Worm (Caenorhabditis elegans) whole organism, L3 larva: ENCODE results near the gene ZC443.4.

Source experiments
- R02D3.7 ChIP-seq: fragments of 150-350 bp; optimal IDR thresholded peaks from 2 replicates; lab custom pipeline; 2014; ENCODE audit warnings: missing biosample characterization, missing genetic modification characterization
- ZK546.5 ChIP-seq: sonication (generic microtip); optimal IDR thresholded peaks from 2 replicates; lab custom pipeline; 2017; ENCODE audit warnings: missing biosample characterization, missing genetic modification characterization
- aly-2 ChIP-seq: fragments of 150-350 bp; optimal IDR thresholded peaks from 2 replicates; lab custom pipeline; 2014; ENCODE audit warnings: missing biosample characterization, missing genetic modification characterization
- ama-1 ChIP-seq: fragments of 150-350 bp; optimal IDR thresholded peaks from 2 replicates; lab custom pipeline; 2018
- ceh-16 ChIP-seq: sonication (generic microtip); optimal IDR thresholded peaks from 2 replicates; lab custom pipeline; 2017; ENCODE audit warnings: missing biosample characterization, missing genetic modification characterization
- ceh-28 ChIP-seq: fragments of 150-350 bp; optimal IDR thresholded peaks from 2 replicates; lab custom pipeline; 2014; ENCODE audit warnings: missing biosample characterization, missing genetic modification reagents, missing genetic modification characterization
- daf-12 ChIP-seq: fragments of 150-350 bp; optimal IDR thresholded peaks from 2 replicates; lab custom pipeline; 2014; ENCODE audit warnings: missing biosample characterization, missing genetic modification reagents, missing genetic modification characterization
- egl-5 ChIP-seq: fragments of 150-350 bp; optimal IDR thresholded peaks from 2 replicates; lab custom pipeline; 2017; ENCODE audit warnings: missing biosample characterization, missing genetic modification reagents, missing genetic modification characterization, inconsistent platforms
- elt-2 ChIP-seq: sonication (generic microtip); optimal IDR thresholded peaks from 2 replicates; lab custom pipeline; 2016; ENCODE audit warnings: missing genetic modification reagents, mild to moderate bottlenecking, missing genetic modification characterization, missing compliant biosample characterization
- eor-1 ChIP-seq, 2 experiments: fragments of 150-350 bp; optimal IDR thresholded peaks; 2 replicates each; lab custom pipeline; 2014 to 2018; ENCODE audit warnings: missing biosample characterization in 2 of 2, missing genetic modification characterization in 2 of 2
- fkh-10 ChIP-seq: sonication (generic microtip); optimal IDR thresholded peaks from 2 replicates; lab custom pipeline; 2017; ENCODE audit warnings: missing biosample characterization, missing genetic modification reagents, missing genetic modification characterization
- fos-1 ChIP-seq: fragments of 150-350 bp; optimal IDR thresholded peaks from 2 replicates; lab custom pipeline; 2014; ENCODE audit warnings: missing biosample characterization, missing genetic modification characterization
- jun-1 ChIP-seq: fragments of 150-350 bp; optimal IDR thresholded peaks from 2 replicates; lab custom pipeline; 2014; ENCODE audit warnings: missing biosample characterization, missing genetic modification reagents, missing genetic modification characterization
- nfya-1 ChIP-seq: sonication (generic microtip); optimal IDR thresholded peaks from 2 replicates; lab custom pipeline; 2017; ENCODE audit warnings: missing genetic modification characterization, mild to moderate bottlenecking, missing compliant biosample characterization, antibody characterized with exemption, moderate library complexity; ENCODE audit not compliant: insufficient read depth
- nhr-11 ChIP-seq: fragments of 150-350 bp; optimal IDR thresholded peaks from 2 replicates; lab custom pipeline; 2014; ENCODE audit warnings: missing biosample characterization, missing genetic modification characterization
- nhr-12 ChIP-seq: fragments of 150-350 bp; optimal IDR thresholded peaks from 2 replicates; lab custom pipeline; 2014; ENCODE audit warnings: missing biosample characterization, missing genetic modification characterization
- nhr-23 ChIP-seq: fragments of 150-350 bp; optimal IDR thresholded peaks from 2 replicates; lab custom pipeline; 2014; ENCODE audit warnings: missing biosample characterization, missing genetic modification reagents, missing genetic modification characterization
- nhr-237 ChIP-seq: fragments of 150-350 bp; optimal IDR thresholded peaks from 2 replicates; lab custom pipeline; 2014; ENCODE audit warnings: missing biosample characterization, missing genetic modification characterization
- nhr-25 ChIP-seq: sonication (generic microtip); optimal IDR thresholded peaks from 2 replicates; lab custom pipeline; 2017; ENCODE audit warnings: missing biosample characterization, missing genetic modification characterization
- nhr-67 ChIP-seq: fragments of 150-350 bp; optimal IDR thresholded peaks from 2 replicates; lab custom pipeline; 2014; ENCODE audit warnings: missing biosample characterization, missing genetic modification characterization
- pha-4 ChIP-seq: fragments of 150-350 bp; optimal IDR thresholded peaks from 2 replicates; lab custom pipeline; 2014; ENCODE audit warnings: missing biosample characterization, missing genetic modification reagents, missing genetic modification characterization
- pqm-1 ChIP-seq: fragments of 150-350 bp; optimal IDR thresholded peaks from 2 replicates; lab custom pipeline; 2017; ENCODE audit warnings: missing biosample characterization, missing genetic modification characterization, inconsistent platforms
- sea-2 ChIP-seq: fragments of 150-350 bp; sonication (generic microtip); optimal IDR thresholded peaks from 4 replicates; lab custom pipeline; 2014; ENCODE audit warnings: missing biosample characterization, missing genetic modification reagents, missing genetic modification characterization
- skn-1 ChIP-seq: fragments of 150-350 bp; optimal IDR thresholded peaks from 2 replicates; lab custom pipeline; 2014; ENCODE audit warnings: missing biosample characterization, missing genetic modification characterization
- tbx-2 ChIP-seq: sonication (generic microtip); optimal IDR thresholded peaks from 2 replicates; lab custom pipeline; 2016; ENCODE audit warnings: mild to moderate bottlenecking, missing genetic modification characterization, missing compliant biosample characterization
- unc-39 ChIP-seq: sonication (generic microtip); optimal IDR thresholded peaks from 4 replicates; lab custom pipeline; 2017; ENCODE audit warnings: missing biosample characterization, missing genetic modification characterization
- ztf-4 ChIP-seq: fragments of 150-350 bp; optimal IDR thresholded peaks from 2 replicates; lab custom pipeline; 2014; ENCODE audit warnings: missing biosample characterization, missing genetic modification characterization

ZC443.4 gene

ce11 chrV:12796908-12797490 is 22.7 kb downstream of the ZC443.4 start:
- no peak for TF ChIP-seq nhr-237 (tag; lab: Kevin White, UChicago)
- peak; percentile 76 for TF ChIP-seq elt-2 (tag; lab: Kevin White, UChicago)
- no peak for TF ChIP-seq nhr-12 (tag; lab: Kevin White, UChicago)

ce11 chrV:12795927-12796326 is 23.8 kb downstream of the ZC443.4 start:
- no peak for TF ChIP-seq fkh-10 (GFP tag; lab: Kevin White, UChicago)
- TF ChIP-seq nhr-25 (tag; lab: Kevin White, UChicago): no peak
- TF ChIP-seq R02D3.7 (tag; lab: Kevin White, UChicago): no peak
- TF ChIP-seq unc-39 (tag; lab: Kevin White, UChicago): no peak
- TF ChIP-seq nhr-237 (tag; lab: Kevin White, UChicago): no peak
- TF ChIP-seq pqm-1 (tag; lab: Kevin White, UChicago): peak; percentile 75
- peak; percentile 35 for TF ChIP-seq elt-2 (tag; lab: Kevin White, UChicago)

ce11 chrV:12795196-12795595 is 24.5 kb downstream of the ZC443.4 start, which contains the start of gene ugt-4:
ugt-4 (minus strand) TSS chrV:12795336.
- TF ChIP-seq ceh-28 (tag; lab: Kevin White, UChicago): no peak
- no peak for TF ChIP-seq fos-1 (tag; lab: Kevin White, UChicago)
- TF ChIP-seq egl-5 (tag; lab: Kevin White, UChicago): no peak
- TF ChIP-seq pha-4 (tag; lab: Kevin White, UChicago): peak; percentile 20
- TF ChIP-seq pqm-1 (tag; lab: Kevin White, UChicago): peak; percentile 85
- TF ChIP-seq ama-1 (lab: Kevin White, UChicago): no peak
- peak; percentile 72 for TF ChIP-seq elt-2 (tag; lab: Kevin White, UChicago)
- no peak for TF ChIP-seq ceh-16 (tag; lab: Kevin White, UChicago)
- TF ChIP-seq jun-1 (tag; lab: Kevin White, UChicago): peak; percentile 19
- no peak for TF ChIP-seq nfya-1
- TF ChIP-seq, all 47 proteins: peak for 4

ce11 chrV:12792752-12793151 is 26.9 kb downstream of the ZC443.4 start, which contains the start of gene ugt-5:
ugt-5 (minus strand) TSS chrV:12792965.
- TF ChIP-seq unc-39 (tag; lab: Kevin White, UChicago): no peak
- no peak for TF ChIP-seq tbx-2
- TF ChIP-seq pqm-1 (tag; lab: Kevin White, UChicago): peak; percentile 86
- TF ChIP-seq skn-1 (tag; lab: Kevin White, UChicago): peak; percentile 68
- TF ChIP-seq nhr-67: no peak
- TF ChIP-seq pha-4 (tag; lab: Kevin White, UChicago): no peak
- TF ChIP-seq sea-2: no peak
- TF ChIP-seq elt-2 (tag; lab: Kevin White, UChicago): peak; percentile 52

ce11 chrV:12790188-12790587 is 29.5 kb downstream of the ZC443.4 start, which contains the start of gene srbc-43:
srbc-43 (minus strand) TSS chrV:12790518.
- no peak for TF ChIP-seq R02D3.7 (tag; lab: Kevin White, UChicago)
- TF ChIP-seq nhr-12 (tag; lab: Kevin White, UChicago): no peak
- no peak for TF ChIP-seq ceh-16 (tag; lab: Kevin White, UChicago)
- TF ChIP-seq fos-1 (tag; lab: Kevin White, UChicago): no peak
- TF ChIP-seq nhr-11 (tag; lab: Kevin White, UChicago): no peak

ce11 chrV:12788451-12788850 is 31.2 kb downstream of the ZC443.4 start, which contains the start of gene srbc-44:
srbc-44 (minus strand) TSS chrV:12788551.
- TF ChIP-seq ZK546.5 (tag; lab: Kevin White, UChicago) (no peak), eor-1 (tag; optimal IDR thresholded peaks at IDR 0.05; lab: Kevin White, UChicago) (no peak), fos-1 (tag; lab: Kevin White, UChicago) (no peak), aly-2 (tag; lab: Kevin White, UChicago) (no peak), nhr-237 (tag; lab: Kevin White, UChicago) (no peak), nhr-23 (tag; lab: Kevin White, UChicago) (no peak), ztf-4 (tag; lab: Kevin White, UChicago) (no peak), fkh-10 (GFP tag; lab: Kevin White, UChicago) (no peak)

- TF ChIP-seq eor-1 (tag; optimal IDR thresholded peaks at IDR 0.05; lab: Kevin White, UChicago): no peak
- TF ChIP-seq nhr-25 (tag; lab: Kevin White, UChicago): peak; percentile 44
- no peak for TF ChIP-seq daf-12 (tag; lab: Kevin White, UChicago)
Observed at ce11 chrV:12787026-12787425, 32.7 kb downstream of the ZC443.4 start, which contains the start of gene fkb-4. fkb-4 (minus strand) TSS chrV:12787126.
